Worm (Caenorhabditis elegans): ENCODE results near the gene K10H10.10.

Gene K10H10.10

ce11 chrII:14548691-14549090 is 41.1 kb downstream of the K10H10.10 start, which contains the start of gene gcy-29:
Gene gcy-29, minus strand, starts transcription at chrII:14548791.
- TF ChIP-seq T22C8.4 (GFP tag; IDR thresholded peaks at IDR 0.05) = no peak
- TF ChIP-seq ztf-29 (GFP tag; IDR thresholded peaks at IDR 0.05) = no peak
- TF ChIP-seq ztf-23 (GFP tag; IDR thresholded peaks at IDR 0.05) = no peak
- no peak for TF ChIP-seq tab-1 (GFP tag; IDR thresholded peaks at IDR 0.05)
- TF ChIP-seq klf-2 (GFP tag; conservative IDR thresholded peaks at IDR 0.05) = no peak
- TF ChIP-seq ref-1 (GFP tag; conservative IDR thresholded peaks at IDR 0.05) = no peak
- TF ChIP-seq med-1 (GFP tag; optimal IDR thresholded peaks at IDR 0.05; ENCODE audit: insufficient read depth) = no peak
- no peak for TF ChIP-seq cog-1 (tag; optimal IDR thresholded peaks at IDR 0.05)
- TF ChIP-seq flt-1 (GFP tag; IDR thresholded peaks at IDR 0.05) = no peak

DNA sequence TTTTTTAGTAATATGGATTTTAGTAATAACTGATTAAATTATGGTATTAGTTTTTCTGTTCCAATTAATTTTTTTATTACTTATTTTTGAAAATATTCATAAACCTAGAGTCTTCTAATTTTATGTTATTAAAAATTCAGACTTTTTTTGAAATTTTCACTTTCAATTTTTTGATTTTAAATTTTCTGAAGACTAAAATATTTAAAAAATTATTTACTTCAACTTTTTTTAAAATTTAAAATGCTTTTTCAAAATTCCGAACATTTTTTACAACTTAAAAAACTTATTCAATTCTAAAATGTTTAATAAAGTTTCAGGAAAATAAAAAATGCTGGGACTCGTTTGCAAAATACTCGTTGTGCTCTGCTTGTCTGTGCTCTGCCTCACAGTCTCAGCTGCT is 43.0 kb downstream of the K10H10.10 start, which contains the start of gene nlp-41:
Gene nlp-41 (plus strand): TSS at position 301 of the 400 bp plus-strand sequence.
- no peak for TF ChIP-seq cog-1 (tag; optimal IDR thresholded peaks at IDR 0.05)
- no peak for TF ChIP-seq T22C8.4 (GFP tag; IDR thresholded peaks at IDR 0.05)
- TF ChIP-seq ztf-29 (GFP tag; IDR thresholded peaks at IDR 0.05) = no peak
- TF ChIP-seq med-1 (GFP tag; optimal IDR thresholded peaks at IDR 0.05; ENCODE audit: insufficient read depth) = no peak
- TF ChIP-seq flt-1 (GFP tag; IDR thresholded peaks at IDR 0.05) = no peak
- TF ChIP-seq ref-1 (GFP tag; conservative IDR thresholded peaks at IDR 0.05) = no peak
- no peak for TF ChIP-seq ztf-23 (GFP tag; IDR thresholded peaks at IDR 0.05)
- TF ChIP-seq tab-1 (GFP tag; IDR thresholded peaks at IDR 0.05) = no peak

DNA sequence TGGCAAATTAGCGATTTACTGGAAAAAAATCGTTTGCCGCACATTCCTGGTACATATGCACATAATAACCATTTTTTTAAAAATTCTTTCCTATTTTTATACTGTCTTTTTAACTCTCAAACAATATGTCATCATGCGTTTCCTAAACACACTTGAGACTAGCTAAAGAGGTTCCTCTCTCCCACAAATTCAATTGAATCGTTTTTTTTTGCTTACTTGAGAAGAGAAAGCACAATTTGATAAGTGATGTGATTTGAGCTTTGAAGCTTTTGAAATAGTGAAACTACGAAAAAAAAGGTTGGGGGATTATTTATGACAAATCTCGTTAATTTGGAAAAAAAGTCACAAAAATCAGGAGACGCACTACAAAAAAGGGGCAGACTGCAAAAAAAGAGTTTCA is 47.5 kb downstream of the K10H10.10 start:
- TF ChIP-seq cog-1 (tag; optimal IDR thresholded peaks at IDR 0.05) (no peak), T22C8.4 (GFP tag; IDR thresholded peaks at IDR 0.05) (no peak), ztf-29 (GFP tag; IDR thresholded peaks at IDR 0.05) (no peak), ref-1 (GFP tag; conservative IDR thresholded peaks at IDR 0.05) (no peak), tab-1 (GFP tag; IDR thresholded peaks at IDR 0.05) (no peak), flt-1 (GFP tag; IDR thresholded peaks at IDR 0.05) (no peak), ztf-23 (GFP tag; IDR thresholded peaks at IDR 0.05) (no peak)
